Worm (Caenorhabditis elegans): Measurements from ENCODE around the gene memi-1.

Gene memi-1

DNA sequence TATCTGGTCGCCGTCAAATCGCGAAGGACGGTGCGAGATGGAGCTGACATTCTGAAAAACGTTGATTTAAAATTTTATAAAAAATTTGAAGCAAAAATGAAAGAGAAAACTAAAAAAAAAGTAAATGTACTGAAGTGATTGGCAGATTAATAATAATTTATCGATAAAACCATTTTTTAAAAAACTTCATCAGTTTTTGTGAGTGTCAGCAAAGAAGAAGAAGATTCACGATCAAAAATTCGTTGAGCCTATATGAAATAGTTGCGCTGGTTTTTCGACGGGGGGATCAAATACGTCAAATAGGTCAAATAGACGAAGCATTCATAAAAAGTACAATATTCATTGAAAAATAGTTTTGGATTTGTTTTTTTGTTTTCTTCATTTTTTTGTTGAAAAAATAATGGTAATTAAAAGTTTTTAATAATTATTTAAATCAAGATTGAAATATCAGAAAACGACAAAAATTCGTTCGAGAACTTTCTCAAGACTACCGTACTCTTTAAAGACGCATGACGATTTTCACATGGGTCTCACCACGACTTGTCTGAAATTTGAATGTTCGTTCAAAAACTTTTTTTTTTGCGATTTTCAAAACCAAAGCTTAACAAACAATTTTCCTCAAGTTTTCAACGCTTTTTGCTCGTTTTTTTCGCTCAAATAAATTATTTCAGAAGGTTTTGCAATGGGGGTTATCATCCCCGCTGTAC lies at the start of gene memi-1, which contains the start of gene cyp-31A3:
Gene memi-1 (minus strand): TSS at position 51 of the 707 bp plus-strand sequence.
Gene cyp-31A3 (plus strand): TSS at position 672 of the 707 bp plus-strand sequence.
- TF ChIP-seq madf-8 (GFP tag; conservative IDR thresholded peaks at IDR 0.05) (peak; percentile 87), bed-1 (GFP tag; IDR thresholded peaks at IDR 0.05) (no peak), snpc-4 (GFP tag; optimal IDR thresholded peaks at IDR 0.05) (peak; percentile 37), snpc-4 (tag; optimal IDR thresholded peaks at IDR 0.05) (peak; percentile 8 to 80 (median 58)), T26A5.8 (tag; optimal IDR thresholded peaks at IDR 0.05) (no peak), let-526 (GFP tag; IDR thresholded peaks at IDR 0.05) (no peak), tlf-1 (GFP tag; optimal IDR thresholded peaks at IDR 0.05) (peak; percentile 54), lsl-1 (GFP tag; optimal IDR thresholded peaks at IDR 0.05) (peak; percentile 94), sdz-38 (tag; optimal IDR thresholded peaks at IDR 0.05) (no peak), let-607 (tag; optimal IDR thresholded peaks at IDR 0.05) (no peak), cebp-1 (GFP tag; IDR thresholded peaks at IDR 0.05) (no peak), cebp-1 (tag; optimal IDR thresholded peaks at IDR 0.05) (no peak), F33H1.4 (GFP tag; IDR thresholded peaks at IDR 0.05) (peak; percentile 97), snpc-3.4 (tag; optimal IDR thresholded peaks at IDR 0.05) (peak; percentile 81), ceh-100 (GFP tag; IDR thresholded peaks at IDR 0.05) (no peak), hsf-1 (GFP tag; IDR thresholded peaks at IDR 0.05) (peak; percentile 99), egl-44 (GFP tag; IDR thresholded peaks at IDR 0.05) (no peak), madf-6 (GFP tag; IDR thresholded peaks at IDR 0.05) (peak; percentile 96), hmg-1.2 (GFP tag; IDR thresholded peaks at IDR 0.05) (0 out of 2 replicates have a peak, but pooled peaks have one; percentile 20), fkh-3 (tag; optimal IDR thresholded peaks at IDR 0.05) (no peak), ceh-91 (GFP tag; IDR thresholded peaks at IDR 0.05) (peak; percentile 77), Y53G8AR.9 (GFP tag; conservative IDR thresholded peaks at IDR 0.05) (no peak; the same call in 1 of the 2 replicates), aptf-3 (GFP tag; IDR thresholded peaks at IDR 0.05) (no peak), ekl-4 (GFP tag; IDR thresholded peaks at IDR 0.05) (peak; percentile 75), tbx-9 (tag; optimal IDR thresholded peaks at IDR 0.05; ENCODE audit: borderline replicate concordance) (no peak), snpc-1.3 (tag; optimal IDR thresholded peaks at IDR 0.05; ENCODE audit: insufficient read depth) (peak; percentile 52), snpc-1.1 (tag; optimal IDR thresholded peaks at IDR 0.05; ENCODE audit: insufficient read depth) (peak; percentile 46), hlh-12 (tag; optimal IDR thresholded peaks at IDR 0.05) (no peak), lin-54 (GFP tag; optimal IDR thresholded peaks at IDR 0.05) (peak; percentile 85), cebp-2 (GFP tag; IDR thresholded peaks at IDR 0.05) (no peak), F37B4.10 (GFP tag; IDR thresholded peaks at IDR 0.05) (no peak), dpff-1 (tag; optimal IDR thresholded peaks at IDR 0.05) (no peak), D2030.7 (GFP tag; IDR thresholded peaks at IDR 0.05) (peak; percentile 82), gei-17 (GFP tag; optimal IDR thresholded peaks at IDR 0.05) (no peak), egl-18 (GFP tag; IDR thresholded peaks at IDR 0.05) (no peak), attf-6 (GFP tag; IDR thresholded peaks at IDR 0.05) (peak; percentile 44; the same call in 1 of the 2 replicates), ets-4 (GFP tag; optimal IDR thresholded peaks at IDR 0.05) (no peak), efl-1 (GFP tag; optimal IDR thresholded peaks at IDR 0.05) (peak; percentile 32), tbp1 (GFP tag; optimal IDR thresholded peaks at IDR 0.05) (peak; percentile 37), mcd-1 (GFP tag; IDR thresholded peaks at IDR 0.05) (peak; percentile 67; the same call in 1 of the 2 replicates), F57A8.1 (GFP tag; optimal IDR thresholded peaks at IDR 0.05) (no peak), pha-4 (tag; optimal IDR thresholded peaks at IDR 0.05) (no peak), pbrm-1 (GFP tag; IDR thresholded peaks at IDR 0.05) (peak; percentile 44; the same call in 1 of the 2 replicates), lin-35 (GFP tag; optimal IDR thresholded peaks at IDR 0.05) (no peak), F22D6.2 (tag; optimal IDR thresholded peaks at IDR 0.05) (no peak), F52B5.7 (tag; optimal IDR thresholded peaks at IDR 0.05) (no peak), attf-3 (GFP tag; conservative IDR thresholded peaks at IDR 0.05) (no peak)

Measured in whole organism, young adult.